In the genomic region with DNA sequence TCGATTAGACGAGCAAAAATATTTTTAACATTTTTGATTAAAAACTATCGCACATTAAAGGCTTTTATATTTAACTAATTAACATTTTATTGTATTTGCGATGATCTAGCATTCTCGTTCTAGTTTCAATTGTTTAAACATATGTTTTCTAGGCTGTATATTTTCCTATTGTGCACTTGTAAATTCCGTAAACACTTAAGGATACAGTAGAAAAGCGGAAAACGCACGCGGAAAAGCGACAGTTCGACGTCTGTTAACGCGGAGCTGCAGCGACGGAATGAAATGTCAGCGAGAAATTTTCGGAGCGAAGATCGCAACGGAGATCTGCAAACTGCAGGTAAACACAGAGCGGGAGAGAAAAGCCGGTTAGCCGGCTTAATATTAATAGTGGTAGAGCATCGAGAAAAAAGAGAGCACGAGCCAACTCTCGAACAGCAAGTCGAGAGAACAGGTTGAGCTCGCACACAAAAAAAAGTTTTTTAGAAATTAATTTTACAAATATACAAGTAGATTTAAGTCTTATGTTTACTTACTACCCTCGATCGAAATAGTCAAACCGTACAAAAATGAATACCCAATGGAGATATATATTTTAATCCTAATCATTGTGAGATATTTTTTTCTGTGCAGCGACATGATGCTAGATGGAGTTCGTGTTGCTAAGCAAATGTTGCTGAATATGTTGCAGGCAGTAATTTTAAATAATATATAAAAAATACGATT, we compare ENCODE assay signal across 1 fruit fly cellular context.
TF ChIP-seq lines count a peak whose summit lies in the region.

No protein-coding gene starts in this region.

TF ChIP-seq in whole organism, embryonic, 481 proteins besides CTCF, POLR2A, EP300 and RAD21 (continued from another document and continues in another):
- TF ChIP-seq stc (GFP tag; IDR thresholded peaks at IDR 0.05; lab: Robert Waterston, UW) = peak; percentile 92
- TF ChIP-seq Nf-YC (tag; optimal IDR thresholded peaks at IDR 0.05; lab: Kevin White, UChicago) = no peak
- peak; percentile 83 to 88 for TF ChIP-seq Pdp1 (GFP tag; optimal IDR thresholded peaks at IDR 0.05; lab: Kevin White, UChicago)
- TF ChIP-seq Sox102F (GFP tag; optimal IDR thresholded peaks at IDR 0.05; lab: Kevin White, UChicago) = peak; percentile 94
- no peak for TF ChIP-seq ash1 (GFP tag; optimal IDR thresholded peaks at IDR 0.05; lab: Kevin White, UChicago)
- peak; percentile 92 for TF ChIP-seq CG9727 (GFP tag; optimal IDR thresholded peaks at IDR 0.05; lab: Kevin White, UChicago)
- no peak for TF ChIP-seq emc (GFP tag; optimal IDR thresholded peaks at IDR 0.05; lab: Kevin White, UChicago)
- peak; percentile 78 for TF ChIP-seq CG12155 (GFP tag; optimal IDR thresholded peaks at IDR 0.05; lab: Kevin White, UChicago)
- TF ChIP-seq grau (tag; optimal IDR thresholded peaks at IDR 0.05; lab: Kevin White, UChicago) = peak; percentile 90
- no peak for TF ChIP-seq CG9215 (GFP tag; IDR thresholded peaks at IDR 0.05; lab: Robert Waterston, UW)
- peak; percentile 46 for TF ChIP-seq Myb (GFP tag; optimal IDR thresholded peaks at IDR 0.05; lab: Kevin White, UChicago)
- peak; percentile 85 for TF ChIP-seq HHEX (GFP tag; optimal IDR thresholded peaks at IDR 0.05; lab: Kevin White, UChicago)
- peak; percentile 88 for TF ChIP-seq Asciz (GFP tag; optimal IDR thresholded peaks at IDR 0.05; lab: Kevin White, UChicago)
- TF ChIP-seq CG1603 (tag; optimal IDR thresholded peaks at IDR 0.05; lab: Kevin White, UChicago) = peak; percentile 96
- TF ChIP-seq jumu (GFP tag; optimal IDR thresholded peaks at IDR 0.05; lab: Kevin White, UChicago) = peak; percentile 77
- TF ChIP-seq CG14441 (GFP tag; IDR thresholded peaks at IDR 0.05; lab: Robert Waterston, UW) = peak; percentile 87
- peak; percentile 52 for TF ChIP-seq grn (GFP tag; optimal IDR thresholded peaks at IDR 0.05; lab: Kevin White, UChicago)
- peak; percentile 85 for TF ChIP-seq CG1024 (GFP tag; IDR thresholded peaks at IDR 0.05; lab: Robert Waterston, UW)
- TF ChIP-seq Kr (GFP tag; optimal IDR thresholded peaks at IDR 0.05; lab: Kevin White, UChicago) = peak; percentile 63
- no peak for TF ChIP-seq h (optimal IDR thresholded peaks at IDR 0.05; lab: Kevin White, UChicago)
- peak; percentile 68 for TF ChIP-seq nmo (GFP tag; optimal IDR thresholded peaks at IDR 0.05; lab: Kevin White, UChicago)
- no peak; the same call in 2 of the 3 replicates for TF ChIP-seq CG2889 (GFP tag; IDR thresholded peaks at IDR 0.05; lab: Robert Waterston, UW)
- peak; percentile 86 for TF ChIP-seq twi (tag; optimal IDR thresholded peaks at IDR 0.05; lab: Kevin White, UChicago)
- TF ChIP-seq CG1529 (GFP tag; optimal IDR thresholded peaks at IDR 0.05; lab: Kevin White, UChicago) = peak; percentile 88
- TF ChIP-seq CG18262 (tag; optimal IDR thresholded peaks at IDR 0.05; lab: Kevin White, UChicago) = peak; percentile 96
- no peak for TF ChIP-seq Dfd (GFP tag; optimal IDR thresholded peaks at IDR 0.05; lab: Kevin White, UChicago)
- peak; percentile 95 for TF ChIP-seq trem (tag; optimal IDR thresholded peaks at IDR 0.05; lab: Kevin White, UChicago)
- peak; percentile 92 for TF ChIP-seq CG2875 (GFP tag; optimal IDR thresholded peaks at IDR 0.05; lab: Kevin White, UChicago)
- peak; percentile 93 for TF ChIP-seq Hsf (GFP tag; optimal IDR thresholded peaks at IDR 0.05; lab: Kevin White, UChicago)
- TF ChIP-seq Nf-YB (GFP tag; optimal IDR thresholded peaks at IDR 0.05; lab: Kevin White, UChicago) = peak; percentile 84
- peak; percentile 83 for TF ChIP-seq CG8359 (GFP tag; optimal IDR thresholded peaks at IDR 0.05; lab: Kevin White, UChicago; ENCODE audit: borderline replicate concordance)
- TF ChIP-seq Antp (GFP tag; optimal IDR thresholded peaks at IDR 0.05; lab: Kevin White, UChicago) = peak; percentile 73
- TF ChIP-seq HmgZ (tag; optimal IDR thresholded peaks at IDR 0.05; lab: Kevin White, UChicago) = peak; percentile 55
- no peak for TF ChIP-seq yki (optimal IDR thresholded peaks at IDR 0.05; lab: Kevin White, UChicago)
- peak; percentile 82 for TF ChIP-seq TFAM (GFP tag; optimal IDR thresholded peaks at IDR 0.05; lab: Kevin White, UChicago)
- TF ChIP-seq cwo (GFP tag; optimal IDR thresholded peaks at IDR 0.05; lab: Kevin White, UChicago) = no peak
- peak; percentile 58 for TF ChIP-seq CG9817 (tag; optimal IDR thresholded peaks at IDR 0.05; lab: Kevin White, UChicago)
- TF ChIP-seq gcm (GFP tag; optimal IDR thresholded peaks at IDR 0.05; lab: Kevin White, UChicago) = peak; percentile 95
- peak; percentile 87 for TF ChIP-seq Ada2b (GFP tag; IDR thresholded peaks at IDR 0.05; lab: Robert Waterston, UW)
- peak; percentile 94 for TF ChIP-seq tap (tag; optimal IDR thresholded peaks at IDR 0.05; lab: Kevin White, UChicago)
- peak; percentile 88 for TF ChIP-seq CG14014 (GFP tag; IDR thresholded peaks at IDR 0.05; lab: Robert Waterston, UW)
- TF ChIP-seq ATbp (GFP tag; optimal IDR thresholded peaks at IDR 0.05; lab: Kevin White, UChicago) = peak; percentile 92
- no peak for TF ChIP-seq CG34376 (GFP tag; optimal IDR thresholded peaks at IDR 0.05; lab: Kevin White, UChicago)
- peak; percentile 54 for TF ChIP-seq CG11398 (GFP tag; optimal IDR thresholded peaks at IDR 0.05; lab: Kevin White, UChicago)
- no peak for TF ChIP-seq cg (GFP tag; optimal IDR thresholded peaks at IDR 0.05; lab: Kevin White, UChicago)
- TF ChIP-seq ranshi (GFP tag; IDR thresholded peaks at IDR 0.05; lab: Robert Waterston, UW) = peak; percentile 92
- TF ChIP-seq exex (tag; optimal IDR thresholded peaks at IDR 0.05; lab: Kevin White, UChicago) = peak; percentile 16
- peak; percentile 65 for TF ChIP-seq scrt (GFP tag; optimal IDR thresholded peaks at IDR 0.05; lab: Kevin White, UChicago)
- TF ChIP-seq phol (tag; optimal IDR thresholded peaks at IDR 0.05; lab: Kevin White, UChicago) = peak; percentile 94
- TF ChIP-seq CG11695 (GFP tag; IDR thresholded peaks at IDR 0.05; lab: Robert Waterston, UW) = peak; percentile 92
- no peak for TF ChIP-seq bbx (GFP tag; IDR thresholded peaks at IDR 0.05; lab: Robert Waterston, UW; ENCODE audit: partially characterized antibody)
- peak; percentile 65 for TF ChIP-seq vfl (GFP tag; optimal IDR thresholded peaks at IDR 0.05; lab: Kevin White, UChicago)
- peak; percentile 36 for TF ChIP-seq CG7928 (GFP tag; optimal IDR thresholded peaks at IDR 0.05; lab: Kevin White, UChicago)
- TF ChIP-seq btn (GFP tag; optimal IDR thresholded peaks at IDR 0.05; lab: Kevin White, UChicago) = peak; percentile 78
- TF ChIP-seq da (GFP tag; optimal IDR thresholded peaks at IDR 0.05; lab: Kevin White, UChicago) = peak; percentile 81
- peak; percentile 51 for TF ChIP-seq CG10431 (GFP tag; optimal IDR thresholded peaks at IDR 0.05; lab: Kevin White, UChicago)
- TF ChIP-seq dmrt11E (tag; optimal IDR thresholded peaks at IDR 0.05; lab: Kevin White, UChicago) = peak; percentile 98
- peak; percentile 86 for TF ChIP-seq CG4404 (GFP tag; IDR thresholded peaks at IDR 0.05; lab: Robert Waterston, UW)
- TF ChIP-seq CG15514 (GFP tag; optimal IDR thresholded peaks at IDR 0.05; lab: Kevin White, UChicago) = peak; percentile 53
- TF ChIP-seq CG11504 (tag; optimal IDR thresholded peaks at IDR 0.05; lab: Kevin White, UChicago) = peak; percentile 100
- peak; percentile 86 for TF ChIP-seq CG18476 (GFP tag; optimal IDR thresholded peaks at IDR 0.05; lab: Kevin White, UChicago)
- TF ChIP-seq CG9876 (GFP tag; optimal IDR thresholded peaks at IDR 0.05; lab: Kevin White, UChicago) = peak; percentile 9
- TF ChIP-seq prd (optimal IDR thresholded peaks at IDR 0.05; lab: Kevin White, UChicago) = no peak
- peak; percentile 96 for TF ChIP-seq prd (GFP tag; IDR thresholded peaks at IDR 0.05; lab: Robert Waterston, UW)
- TF ChIP-seq so (GFP tag; IDR thresholded peaks at IDR 0.05; lab: Robert Waterston, UW) = peak; percentile 91
- TF ChIP-seq CG32532 (GFP tag; IDR thresholded peaks at IDR 0.05; lab: Robert Waterston, UW) = peak; percentile 77
- TF ChIP-seq GATAe (GFP tag; conservative IDR thresholded peaks at IDR 0.05; lab: Robert Waterston, UW) = no peak
- peak; percentile 83 for TF ChIP-seq B-H1 (GFP tag; IDR thresholded peaks at IDR 0.05; lab: Robert Waterston, UW)
- TF ChIP-seq CG13296 (GFP tag; optimal IDR thresholded peaks at IDR 0.05; lab: Kevin White, UChicago) = peak; percentile 77
- TF ChIP-seq sug (tag; optimal IDR thresholded peaks at IDR 0.05; lab: Kevin White, UChicago) = no peak
- peak; percentile 83 for TF ChIP-seq CG12071 (GFP tag; optimal IDR thresholded peaks at IDR 0.05; lab: Kevin White, UChicago)
- peak; percentile 97 for TF ChIP-seq unpg (GFP tag; optimal IDR thresholded peaks at IDR 0.05; lab: Kevin White, UChicago)
- no peak for TF ChIP-seq Lpt (GFP tag; optimal IDR thresholded peaks at IDR 0.05; lab: Kevin White, UChicago)
- no peak for TF ChIP-seq br (optimal IDR thresholded peaks at IDR 0.05; lab: Kevin White, UChicago)
- peak; percentile 60 for TF ChIP-seq shn (GFP tag; optimal IDR thresholded peaks at IDR 0.05; lab: Kevin White, UChicago)
- no peak for TF ChIP-seq CG17912 (GFP tag; optimal IDR thresholded peaks at IDR 0.05; lab: Kevin White, UChicago)
- TF ChIP-seq ab (GFP tag; optimal IDR thresholded peaks at IDR 0.05; lab: Kevin White, UChicago) = peak; percentile 62
- TF ChIP-seq seq (GFP tag; IDR thresholded peaks at IDR 0.05; lab: Robert Waterston, UW) = peak; percentile 91
- peak; percentile 80 for TF ChIP-seq fd3F (GFP tag; optimal IDR thresholded peaks at IDR 0.05; lab: Kevin White, UChicago)
- peak; percentile 87 for TF ChIP-seq jing (GFP tag; optimal IDR thresholded peaks at IDR 0.05; lab: Kevin White, UChicago)
- TF ChIP-seq CG3281 (GFP tag; optimal IDR thresholded peaks at IDR 0.05; lab: Kevin White, UChicago) = no peak
- TF ChIP-seq mirr (GFP tag; optimal IDR thresholded peaks at IDR 0.05; lab: Kevin White, UChicago) = no peak
- TF ChIP-seq abd-A (tag; optimal IDR thresholded peaks at IDR 0.05; lab: Kevin White, UChicago) = no peak
- peak; percentile 94 for TF ChIP-seq CG4424 (GFP tag; optimal IDR thresholded peaks at IDR 0.05; lab: Kevin White, UChicago)
- TF ChIP-seq wdn (GFP tag; IDR thresholded peaks at IDR 0.05; lab: Robert Waterston, UW) = peak; percentile 77; the same call in 1 of the 2 replicates
- TF ChIP-seq Sox100B (GFP tag; optimal IDR thresholded peaks at IDR 0.05; lab: Kevin White, UChicago) = peak; percentile 87
- TF ChIP-seq CG13287 (GFP tag; IDR thresholded peaks at IDR 0.05; lab: Robert Waterston, UW; ENCODE audit: partially characterized antibody) = 0 out of 2 replicates have a peak, but pooled peaks have one; percentile 17
- peak; percentile 88 for TF ChIP-seq CG32772 (GFP tag; IDR thresholded peaks at IDR 0.05; lab: Robert Waterston, UW)
- no peak for TF ChIP-seq CG16813 (GFP tag; IDR thresholded peaks at IDR 0.05; lab: Robert Waterston, UW; ENCODE audit: partially characterized antibody)
- no peak for TF ChIP-seq CG16779 (GFP tag; IDR thresholded peaks at IDR 0.05; lab: Robert Waterston, UW)
- TF ChIP-seq CkIIα-i1 (GFP tag; IDR thresholded peaks at IDR 0.05; lab: Robert Waterston, UW) = no peak
- TF ChIP-seq CG11723 (GFP tag; optimal IDR thresholded peaks at IDR 0.05; lab: Kevin White, UChicago) = peak; percentile 85
- TF ChIP-seq CG17568 (GFP tag; optimal IDR thresholded peaks at IDR 0.05; lab: Kevin White, UChicago) = peak; percentile 92
- TF ChIP-seq CG14050 (GFP tag; IDR thresholded peaks at IDR 0.05; lab: Robert Waterston, UW) = peak; percentile 91
- peak; percentile 95 for TF ChIP-seq zfh1 (GFP tag; IDR thresholded peaks at IDR 0.05; lab: Robert Waterston, UW)
- TF ChIP-seq Dll (GFP tag; IDR thresholded peaks at IDR 0.05; lab: Robert Waterston, UW; ENCODE audit: partially characterized antibody) = no peak
- peak; percentile 52; the same call in 1 of the 2 replicates for TF ChIP-seq CG31224 (GFP tag; IDR thresholded peaks at IDR 0.05; lab: Robert Waterston, UW)
- peak; percentile 79 for TF ChIP-seq H15 (GFP tag; IDR thresholded peaks at IDR 0.05; lab: Robert Waterston, UW)
- TF ChIP-seq CG17829 (tag; optimal IDR thresholded peaks at IDR 0.05; lab: Kevin White, UChicago) = peak; percentile 96
- TF ChIP-seq lola (GFP tag; optimal IDR thresholded peaks at IDR 0.05; lab: Kevin White, UChicago) = peak in 1 of 3 experiments; percentile 96
- peak; percentile 90 for TF ChIP-seq esg (GFP tag; conservative IDR thresholded peaks at IDR 0.05; lab: Robert Waterston, UW)
- TF ChIP-seq z (GFP tag; IDR thresholded peaks at IDR 0.05; lab: Robert Waterston, UW) = no peak
- peak; percentile 34 for TF ChIP-seq cad (GFP tag; optimal IDR thresholded peaks at IDR 0.05; lab: Kevin White, UChicago)
- TF ChIP-seq HLHmδ (GFP tag; optimal IDR thresholded peaks at IDR 0.05; lab: Kevin White, UChicago) = peak; percentile 24
- peak; percentile 33 for TF ChIP-seq Hmx (GFP tag; optimal IDR thresholded peaks at IDR 0.05; lab: Kevin White, UChicago)
- no peak for TF ChIP-seq hb (GFP tag; IDR thresholded peaks at IDR 0.05; lab: Robert Waterston, UW; ENCODE audit: partially characterized antibody)
- TF ChIP-seq CG12219 (GFP tag; optimal IDR thresholded peaks at IDR 0.05; lab: Kevin White, UChicago) = peak; percentile 91
- TF ChIP-seq Hr39 (optimal IDR thresholded peaks at IDR 0.05; lab: Kevin White, UChicago) = no peak
- peak; percentile 43 for TF ChIP-seq Fer2 (tag; optimal IDR thresholded peaks at IDR 0.05; lab: Kevin White, UChicago)
- TF ChIP-seq kah (GFP tag; optimal IDR thresholded peaks at IDR 0.05; lab: Kevin White, UChicago) = peak; percentile 76
- no peak for TF ChIP-seq schlank (tag; optimal IDR thresholded peaks at IDR 0.05; lab: Kevin White, UChicago)
- peak; percentile 74 for TF ChIP-seq CHES-1-like (GFP tag; optimal IDR thresholded peaks at IDR 0.05; lab: Kevin White, UChicago)
- peak; percentile 82 for TF ChIP-seq pum (GFP tag; optimal IDR thresholded peaks at IDR 0.05; lab: Kevin White, UChicago)
- peak; percentile 73 for TF ChIP-seq tx (GFP tag; optimal IDR thresholded peaks at IDR 0.05; lab: Kevin White, UChicago)
- TF ChIP-seq mld (GFP tag; IDR thresholded peaks at IDR 0.05; lab: Robert Waterston, UW; ENCODE audit: partially characterized antibody) = no peak
- peak; percentile 3 for TF ChIP-seq CG4328 (GFP tag; optimal IDR thresholded peaks at IDR 0.05; lab: Kevin White, UChicago)
- TF ChIP-seq CG6854 (GFP tag; optimal IDR thresholded peaks at IDR 0.05; lab: Kevin White, UChicago) = peak; percentile 68
- TF ChIP-seq PHDP (tag; optimal IDR thresholded peaks at IDR 0.05; lab: Kevin White, UChicago) = peak; percentile 93
- TF ChIP-seq D (optimal IDR thresholded peaks at IDR 0.05; lab: Kevin White, UChicago) = no peak
- TF ChIP-seq D (GFP tag; optimal IDR thresholded peaks at IDR 0.05; lab: Kevin White, UChicago) = peak; percentile 92
- peak; percentile 77 for TF ChIP-seq slp2 (GFP tag; optimal IDR thresholded peaks at IDR 0.05; lab: Kevin White, UChicago)
- peak; percentile 97 for TF ChIP-seq CG17328 (GFP tag; IDR thresholded peaks at IDR 0.05; lab: Robert Waterston, UW)
- peak; percentile 75 for TF ChIP-seq CG4617 (GFP tag; optimal IDR thresholded peaks at IDR 0.05; lab: Kevin White, UChicago; ENCODE audit: borderline replicate concordance)
